Worm (Caenorhabditis elegans): ENCODE results near the gene K11H12.4.

The K11H12.4 gene

ce11 chrIV:698304-698703 is 22.6 kb upstream of the K11H12.4 start, which contains the start of gene Y55F3C.17:
Gene Y55F3C.17 (minus strand): TSS chrIV:698404.
- TF ChIP-seq pax-1 (tag; optimal IDR thresholded peaks at IDR 0.05) (no peak), ceh-18 (tag; optimal IDR thresholded peaks at IDR 0.05) (no peak), T23F11.4 (GFP tag; optimal IDR thresholded peaks at IDR 0.05) (no peak), eyg-1 (tag; optimal IDR thresholded peaks at IDR 0.05) (no peak), nhr-232 (tag; optimal IDR thresholded peaks at IDR 0.05) (no peak), fkh-6 (tag; optimal IDR thresholded peaks at IDR 0.05) (no peak), pat-9 (tag; optimal IDR thresholded peaks at IDR 0.05) (no peak), ceh-14 (tag; optimal IDR thresholded peaks at IDR 0.05) (no peak), C38D4.7 (GFP tag; optimal IDR thresholded peaks at IDR 0.05) (no peak)

ce11 chrIV:684748-685147 is 9.1 kb upstream of the K11H12.4 start:
- no peak for TF ChIP-seq F13H6.1 (tag; optimal IDR thresholded peaks at IDR 0.05)
- no peak for TF ChIP-seq pax-1 (tag; optimal IDR thresholded peaks at IDR 0.05)
- no peak for TF ChIP-seq ref-2 (tag; optimal IDR thresholded peaks at IDR 0.05)

- TF ChIP-seq ref-2 (tag; optimal IDR thresholded peaks at IDR 0.05), result no peak
These were observed 8.5 kb upstream of the K11H12.4 start, which contains the start of gene cutl-28 for ce11 chrIV:684197-684596. Gene cutl-28 (plus strand): TSS chrIV:684497.

ce11 chrIV:682726-683340 is 7.2 kb upstream of the K11H12.4 start:
- TF ChIP-seq fax-1 (tag; optimal IDR thresholded peaks at IDR 0.05) (peak; percentile 63), T23F11.4 (GFP tag; optimal IDR thresholded peaks at IDR 0.05) (peak; percentile 71), ceh-19 (GFP tag; optimal IDR thresholded peaks at IDR 0.05) (peak; percentile 64), sox-4 (tag; optimal IDR thresholded peaks at IDR 0.05) (peak; percentile 71), lim-6 (tag; optimal IDR thresholded peaks at IDR 0.05) (peak; percentile 61), dmd-4 (tag; optimal IDR thresholded peaks at IDR 0.05; ENCODE audit: borderline replicate concordance) (peak; percentile 53), che-1 (tag; optimal IDR thresholded peaks at IDR 0.05) (peak; percentile 72), hlh-13 (GFP tag; optimal IDR thresholded peaks at IDR 0.05) (peak; percentile 50), pha-4 (tag; optimal IDR thresholded peaks at IDR 0.05) (no peak), pros-1 (tag; optimal IDR thresholded peaks at IDR 0.05) (no peak), ttx-3 (tag; optimal IDR thresholded peaks at IDR 0.05) (peak; percentile 59), tbx-2 (tag; optimal IDR thresholded peaks at IDR 0.05) (peak; percentile 66), hlh-6 (tag; optimal IDR thresholded peaks at IDR 0.05) (peak; percentile 82), hlh-8 (tag; optimal IDR thresholded peaks at IDR 0.05) (peak; percentile 25), Y22D7AL.16 (tag; optimal IDR thresholded peaks at IDR 0.05) (peak; percentile 72), ama-1 (optimal IDR thresholded peaks at IDR 0.05) (no peak), sox-2 (GFP tag; IDR thresholded peaks at IDR 0.05) (no peak), madf-2 (tag; optimal IDR thresholded peaks at IDR 0.05) (peak; percentile 69), ceh-24 (tag; optimal IDR thresholded peaks at IDR 0.05) (no peak), gmeb-2 (tag; optimal IDR thresholded peaks at IDR 0.05) (peak; percentile 77), tbx-7 (tag; optimal IDR thresholded peaks at IDR 0.05) (peak; percentile 46), pag-3 (tag; optimal IDR thresholded peaks at IDR 0.05; ENCODE audit: borderline replicate concordance) (peak; percentile 28), ceh-6 (GFP tag; optimal IDR thresholded peaks at IDR 0.05) (peak; percentile 81), nfya-1 (tag; optimal IDR thresholded peaks at IDR 0.05) (peak; percentile 32), dve-1 (tag; optimal IDR thresholded peaks at IDR 0.05) (peak; percentile 62), ceh-45 (GFP tag; IDR thresholded peaks at IDR 0.05) (peak; percentile 81), ceh-34 (tag; optimal IDR thresholded peaks at IDR 0.05) (peak; percentile 63), nhr-232 (tag; optimal IDR thresholded peaks at IDR 0.05) (peak; percentile 68), ceh-30 (tag; optimal IDR thresholded peaks at IDR 0.05) (peak; percentile 51), C38D4.7 (GFP tag; optimal IDR thresholded peaks at IDR 0.05) (peak; percentile 71), rnt-1 (tag; optimal IDR thresholded peaks at IDR 0.05) (peak; percentile 65), elt-2 (tag; optimal IDR thresholded peaks at IDR 0.05) (peak; percentile 81), unc-42 (tag; optimal IDR thresholded peaks at IDR 0.05) (peak; percentile 21), ahr-1 (tag; optimal IDR thresholded peaks at IDR 0.05) (no peak), lin-11 (tag; optimal IDR thresholded peaks at IDR 0.05) (peak; percentile 66), fkh-10 (GFP tag; optimal IDR thresholded peaks at IDR 0.05) (no peak), unc-55 (GFP tag; optimal IDR thresholded peaks at IDR 0.05) (no peak), pax-1 (tag; optimal IDR thresholded peaks at IDR 0.05) (no peak), K09A11.1 (tag; optimal IDR thresholded peaks at IDR 0.05; ENCODE audit: insufficient read depth) (peak; percentile 37)
